Comparison of ENCODE assay signal across 1 fruit fly cellular context in the genomic region with DNA sequence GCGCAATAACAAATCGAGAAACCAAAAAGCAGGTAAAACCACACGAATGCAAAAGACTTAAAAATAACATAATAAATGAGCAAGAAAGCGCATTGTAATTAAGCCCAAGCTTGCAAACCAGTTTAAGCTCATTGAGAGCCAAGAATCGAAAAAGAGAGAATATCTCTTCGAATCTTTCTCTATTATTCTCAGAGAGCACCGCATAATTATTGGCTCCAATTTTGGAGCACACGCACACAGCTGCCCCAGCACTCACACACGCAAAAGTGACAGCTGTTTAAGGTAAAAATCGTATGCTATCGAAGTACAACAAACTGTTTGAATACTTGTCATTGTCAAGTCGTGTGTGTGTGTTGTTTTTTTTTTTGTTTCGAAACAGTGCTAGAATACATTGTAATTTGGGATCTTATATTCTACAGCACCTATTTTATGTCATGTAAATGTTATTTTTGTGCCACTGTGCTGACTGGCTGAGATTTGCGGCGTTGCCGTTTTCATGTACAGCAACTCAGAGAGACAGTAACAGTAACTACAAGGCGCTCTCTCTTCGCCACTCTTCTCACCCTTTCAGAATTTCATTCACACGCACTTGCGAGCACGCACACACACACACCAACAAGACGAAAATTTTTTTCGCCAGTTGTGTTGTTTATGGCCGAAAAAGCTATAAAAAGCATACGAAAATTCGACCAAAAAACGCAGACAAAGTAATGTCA.
TF ChIP-seq lines count a peak whose summit lies in the region.

No protein-coding gene starts in this region.

TF ChIP-seq in whole organism, embryonic, 481 proteins besides CTCF, POLR2A, EP300 and RAD21 (continued from another document and continues in another):
- TF ChIP-seq Fer1 (GFP tag; optimal IDR thresholded peaks at IDR 0.05; lab: Kevin White, UChicago) (peak; percentile 32), CG10321 (GFP tag; IDR thresholded peaks at IDR 0.05; lab: Robert Waterston, UW) (no peak), dm (GFP tag; optimal IDR thresholded peaks at IDR 0.05; lab: Kevin White, UChicago) (peak; percentile 3), CG8924 (tag; optimal IDR thresholded peaks at IDR 0.05; lab: Kevin White, UChicago) (peak; percentile 24), ems (GFP tag; optimal IDR thresholded peaks at IDR 0.05; lab: Kevin White, UChicago) (peak; percentile 30), CG6683 (GFP tag; optimal IDR thresholded peaks at IDR 0.05; lab: Kevin White, UChicago) (no peak), CG1233 (GFP tag; optimal IDR thresholded peaks at IDR 0.05; lab: Kevin White, UChicago) (peak; percentile 26), YL-1 (GFP tag; optimal IDR thresholded peaks at IDR 0.05; lab: Kevin White, UChicago) (no peak), tap (tag; optimal IDR thresholded peaks at IDR 0.05; lab: Kevin White, UChicago) (no peak), CG30403 (GFP tag; optimal IDR thresholded peaks at IDR 0.05; lab: Kevin White, UChicago) (peak; percentile 46), CG42726 (GFP tag; IDR thresholded peaks at IDR 0.05; lab: Robert Waterston, UW; ENCODE audit: partially characterized antibody) (no peak), Deaf1 (tag; optimal IDR thresholded peaks at IDR 0.05; lab: Kevin White, UChicago) (peak; percentile 18), sd (tag; optimal IDR thresholded peaks at IDR 0.05; lab: Kevin White, UChicago) (peak; percentile 15), ranshi (GFP tag; IDR thresholded peaks at IDR 0.05; lab: Robert Waterston, UW) (peak; percentile 59; the same call in 1 of the 2 replicates), eyg (GFP tag; optimal IDR thresholded peaks at IDR 0.05; lab: Kevin White, UChicago) (peak; percentile 48), CkIIα-i1 (GFP tag; IDR thresholded peaks at IDR 0.05; lab: Robert Waterston, UW) (no peak), CG7556 (GFP tag; optimal IDR thresholded peaks at IDR 0.05; lab: Kevin White, UChicago) (peak; percentile 46), Awh (GFP tag; IDR thresholded peaks at IDR 0.05; lab: Robert Waterston, UW) (peak; percentile 70), CG12299 (tag; optimal IDR thresholded peaks at IDR 0.05; lab: Kevin White, UChicago) (no peak), ash1 (GFP tag; optimal IDR thresholded peaks at IDR 0.05; lab: Kevin White, UChicago) (no peak), bsh (GFP tag; optimal IDR thresholded peaks at IDR 0.05; lab: Kevin White, UChicago) (peak; percentile 52 to 69), CG8388 (GFP tag; optimal IDR thresholded peaks at IDR 0.05; lab: Kevin White, UChicago) (peak; percentile 51), az2 (GFP tag; optimal IDR thresholded peaks at IDR 0.05; lab: Kevin White, UChicago) (peak; percentile 31), CG13894 (tag; optimal IDR thresholded peaks at IDR 0.05; lab: Kevin White, UChicago) (peak; percentile 32), CG3726 (GFP tag; IDR thresholded peaks at IDR 0.05; lab: Robert Waterston, UW) (no peak), mam (GFP tag; optimal IDR thresholded peaks at IDR 0.05; lab: Kevin White, UChicago) (peak; percentile 60), B-H1 (GFP tag; IDR thresholded peaks at IDR 0.05; lab: Robert Waterston, UW) (peak; percentile 57; the same call in 2 of the 3 replicates), chn (GFP tag; optimal IDR thresholded peaks at IDR 0.05; lab: Kevin White, UChicago) (peak; percentile 28), btn (GFP tag; optimal IDR thresholded peaks at IDR 0.05; lab: Kevin White, UChicago) (no peak), CG4707 (GFP tag; optimal IDR thresholded peaks at IDR 0.05; lab: Kevin White, UChicago) (peak; percentile 97), Doc3 (GFP tag; IDR thresholded peaks at IDR 0.05; lab: Robert Waterston, UW; ENCODE audit: partially characterized antibody) (no peak), CG34422 (GFP tag; IDR thresholded peaks at IDR 0.05; lab: Robert Waterston, UW) (peak; percentile 61), CG6765 (GFP tag; optimal IDR thresholded peaks at IDR 0.05; lab: Kevin White, UChicago) (peak; percentile 9), CG12659 (GFP tag; optimal IDR thresholded peaks at IDR 0.05; lab: Kevin White, UChicago) (peak; percentile 30), Chrac-16 (GFP tag; optimal IDR thresholded peaks at IDR 0.05; lab: Kevin White, UChicago) (no peak), danr (GFP tag; IDR thresholded peaks at IDR 0.05; lab: Robert Waterston, UW) (0 out of 2 replicates have a peak, but pooled peaks have one; percentile 36), CG33213 (GFP tag; optimal IDR thresholded peaks at IDR 0.05; lab: Kevin White, UChicago) (peak; percentile 20), scrt (GFP tag; optimal IDR thresholded peaks at IDR 0.05; lab: Kevin White, UChicago) (peak; percentile 22), CG12391 (tag; optimal IDR thresholded peaks at IDR 0.05; lab: Kevin White, UChicago) (peak; percentile 48), Atf-2 (GFP tag; optimal IDR thresholded peaks at IDR 0.05; lab: Kevin White, UChicago) (peak; percentile 55), Oaz (GFP tag; IDR thresholded peaks at IDR 0.05; lab: Robert Waterston, UW) (no peak), CG17385 (GFP tag; optimal IDR thresholded peaks at IDR 0.05; lab: Kevin White, UChicago) (peak; percentile 9), D19A (tag; optimal IDR thresholded peaks at IDR 0.05; lab: Kevin White, UChicago) (peak; percentile 7), D (optimal IDR thresholded peaks at IDR 0.05; lab: Kevin White, UChicago) (no peak), D (GFP tag; optimal IDR thresholded peaks at IDR 0.05; lab: Kevin White, UChicago) (no peak), ci (GFP tag; IDR thresholded peaks at IDR 0.05; lab: Robert Waterston, UW) (peak; percentile 83), Hr51 (GFP tag; optimal IDR thresholded peaks at IDR 0.05; lab: Kevin White, UChicago) (peak in 1 of 2 experiments; percentile 46), CG8290 (GFP tag; optimal IDR thresholded peaks at IDR 0.05; lab: Kevin White, UChicago) (no peak), CG8290 (tag; optimal IDR thresholded peaks at IDR 0.05; lab: Kevin White, UChicago) (peak in 1 of 2 experiments; percentile 15), Side (GFP tag; optimal IDR thresholded peaks at IDR 0.05; lab: Kevin White, UChicago) (peak; percentile 53), ind (GFP tag; optimal IDR thresholded peaks at IDR 0.05; lab: Kevin White, UChicago) (peak; percentile 44), CG4282 (GFP tag; optimal IDR thresholded peaks at IDR 0.05; lab: Kevin White, UChicago) (peak; percentile 92), hth (optimal IDR thresholded peaks at IDR 0.05; lab: Kevin White, UChicago) (no peak), CG2875 (GFP tag; optimal IDR thresholded peaks at IDR 0.05; lab: Kevin White, UChicago) (peak; percentile 1), insv (GFP tag; optimal IDR thresholded peaks at IDR 0.05; lab: Kevin White, UChicago) (no peak), otp (GFP tag; IDR thresholded peaks at IDR 0.05; lab: Robert Waterston, UW) (peak; percentile 68; the same call in 2 of the 3 replicates), lab (GFP tag; optimal IDR thresholded peaks at IDR 0.05; lab: Kevin White, UChicago) (peak; percentile 70), Hsf (GFP tag; optimal IDR thresholded peaks at IDR 0.05; lab: Kevin White, UChicago) (peak; percentile 46), CG8765 (GFP tag; IDR thresholded peaks at IDR 0.05; lab: Robert Waterston, UW) (0 out of 2 replicates have a peak, but pooled peaks have one; percentile 6), CG7745 (tag; optimal IDR thresholded peaks at IDR 0.05; lab: Kevin White, UChicago) (peak; percentile 43), NFAT (GFP tag; IDR thresholded peaks at IDR 0.05; lab: Robert Waterston, UW) (no peak), CG7786 (GFP tag; optimal IDR thresholded peaks at IDR 0.05; lab: Kevin White, UChicago) (peak; percentile 45), CG11695 (GFP tag; IDR thresholded peaks at IDR 0.05; lab: Robert Waterston, UW) (peak; percentile 69), CG18011 (GFP tag; optimal IDR thresholded peaks at IDR 0.05; lab: Kevin White, UChicago) (peak; percentile 36), NC2β (GFP tag; optimal IDR thresholded peaks at IDR 0.05; lab: Kevin White, UChicago) (peak; percentile 58), Bgb (GFP tag; IDR thresholded peaks at IDR 0.05; lab: Robert Waterston, UW; ENCODE audit: partially characterized antibody) (peak; percentile 51; the same call in 1 of the 2 replicates), prd (optimal IDR thresholded peaks at IDR 0.05; lab: Kevin White, UChicago) (no peak), prd (GFP tag; IDR thresholded peaks at IDR 0.05; lab: Robert Waterston, UW) (peak; percentile 73; the same call in 2 of the 3 replicates), Sin3A (optimal IDR thresholded peaks at IDR 0.05; lab: Kevin White, UChicago) (no peak), Antp (GFP tag; optimal IDR thresholded peaks at IDR 0.05; lab: Kevin White, UChicago) (peak; percentile 54), CG32772 (GFP tag; IDR thresholded peaks at IDR 0.05; lab: Robert Waterston, UW) (peak; percentile 51; the same call in 1 of the 2 replicates), Dip2 (GFP tag; IDR thresholded peaks at IDR 0.05; lab: Robert Waterston, UW) (no peak), CG4820 (GFP tag; optimal IDR thresholded peaks at IDR 0.05; lab: Kevin White, UChicago) (peak; percentile 28), tgo (GFP tag; IDR thresholded peaks at IDR 0.05; lab: Robert Waterston, UW) (peak; percentile 70), gro (GFP tag; optimal IDR thresholded peaks at IDR 0.05; lab: Kevin White, UChicago) (peak; percentile 18), Ets65A (GFP tag; lab: Kevin White, UChicago) (peak; percentile 58), Myb (GFP tag; optimal IDR thresholded peaks at IDR 0.05; lab: Kevin White, UChicago) (peak; percentile 33), sens (GFP tag; lab: Kevin White, UChicago) (peak; percentile 94), amos (GFP tag; IDR thresholded peaks at IDR 0.05; lab: Robert Waterston, UW; ENCODE audit: partially characterized antibody) (no peak), CG14014 (GFP tag; IDR thresholded peaks at IDR 0.05; lab: Robert Waterston, UW) (peak; percentile 56), corto (GFP tag; optimal IDR thresholded peaks at IDR 0.05; lab: Kevin White, UChicago) (peak; percentile 57), pfk (GFP tag; optimal IDR thresholded peaks at IDR 0.05; lab: Kevin White, UChicago) (no peak), CG10543 (GFP tag; optimal IDR thresholded peaks at IDR 0.05; lab: Kevin White, UChicago) (peak; percentile 23), Dbx (GFP tag; IDR thresholded peaks at IDR 0.05; lab: Robert Waterston, UW) (peak; percentile 74; the same call in 2 of the 3 replicates), CG17829 (tag; optimal IDR thresholded peaks at IDR 0.05; lab: Kevin White, UChicago) (peak; percentile 4), CG13624 (GFP tag; optimal IDR thresholded peaks at IDR 0.05; lab: Kevin White, UChicago) (peak; percentile 63), so (GFP tag; IDR thresholded peaks at IDR 0.05; lab: Robert Waterston, UW) (peak; percentile 69; the same call in 1 of the 3 replicates), bcd (GFP tag; optimal IDR thresholded peaks at IDR 0.05; lab: Kevin White, UChicago) (peak; percentile 37), CG13296 (GFP tag; optimal IDR thresholded peaks at IDR 0.05; lab: Kevin White, UChicago) (peak; percentile 31), hkb (optimal IDR thresholded peaks at IDR 0.05; lab: Kevin White, UChicago) (no peak), hkb (GFP tag; IDR thresholded peaks at IDR 0.05; lab: Robert Waterston, UW) (peak; percentile 70), bab2 (GFP tag; optimal IDR thresholded peaks at IDR 0.05; lab: Kevin White, UChicago) (peak; percentile 20), pho (GFP tag; optimal IDR thresholded peaks at IDR 0.05; lab: Kevin White, UChicago) (peak; percentile 48), fd64A (GFP tag; optimal IDR thresholded peaks at IDR 0.05; lab: Kevin White, UChicago) (peak; percentile 22), Hr3 (GFP tag; optimal IDR thresholded peaks at IDR 0.05; lab: Kevin White, UChicago) (peak; percentile 8), CG34376 (GFP tag; optimal IDR thresholded peaks at IDR 0.05; lab: Kevin White, UChicago) (peak; percentile 38), CG6854 (GFP tag; optimal IDR thresholded peaks at IDR 0.05; lab: Kevin White, UChicago) (peak; percentile 43), phol (tag; optimal IDR thresholded peaks at IDR 0.05; lab: Kevin White, UChicago) (peak; percentile 32), CG11247 (GFP tag; IDR thresholded peaks at IDR 0.05; lab: Robert Waterston, UW) (no peak), ATbp (GFP tag; optimal IDR thresholded peaks at IDR 0.05; lab: Kevin White, UChicago) (peak; percentile 47), wdn (GFP tag; IDR thresholded peaks at IDR 0.05; lab: Robert Waterston, UW) (0 out of 2 replicates have a peak, but pooled peaks have one; percentile 43), sob (GFP tag; IDR thresholded peaks at IDR 0.05; lab: Robert Waterston, UW) (peak; percentile 41; the same call in 1 of the 2 replicates), CG31441 (GFP tag; IDR thresholded peaks at IDR 0.05; lab: Robert Waterston, UW) (no peak; the same call in 1 of the 2 replicates), gt (GFP tag; IDR thresholded peaks at IDR 0.05; lab: Robert Waterston, UW) (no peak), ap (GFP tag; IDR thresholded peaks at IDR 0.05; lab: Robert Waterston, UW) (peak; percentile 52; the same call in 1 of the 2 replicates), CG10209 (GFP tag; optimal IDR thresholded peaks at IDR 0.05; lab: Kevin White, UChicago) (peak; percentile 18), CG2116 (GFP tag; optimal IDR thresholded peaks at IDR 0.05; lab: Kevin White, UChicago) (peak; percentile 20), Optix (GFP tag; IDR thresholded peaks at IDR 0.05; lab: Robert Waterston, UW) (peak; percentile 67; the same call in 2 of the 3 replicates), Med (GFP tag; lab: Kevin White, UChicago) (peak; percentile 84), crol (GFP tag; IDR thresholded peaks at IDR 0.05; lab: Robert Waterston, UW) (no peak), Dad (GFP tag; optimal IDR thresholded peaks at IDR 0.05; lab: Kevin White, UChicago) (peak; percentile 4), CG9437 (GFP tag; optimal IDR thresholded peaks at IDR 0.05; lab: Kevin White, UChicago) (peak; percentile 4), tx (GFP tag; optimal IDR thresholded peaks at IDR 0.05; lab: Kevin White, UChicago) (peak; percentile 49), unc-4 (GFP tag; IDR thresholded peaks at IDR 0.05; lab: Robert Waterston, UW; ENCODE audit: partially characterized antibody) (no peak), CG10979 (tag; optimal IDR thresholded peaks at IDR 0.05; lab: Kevin White, UChicago) (peak; percentile 20), CrebB (tag; optimal IDR thresholded peaks at IDR 0.05; lab: Kevin White, UChicago) (no peak), Trl (optimal IDR thresholded peaks at IDR 0.05; lab: Kevin White, UChicago) (peak; percentile 76 to 83), Trl (GFP tag; optimal IDR thresholded peaks at IDR 0.05; lab: Kevin White, UChicago) (peak; percentile 6), dmrt99B (tag; optimal IDR thresholded peaks at IDR 0.05; lab: Kevin White, UChicago) (peak; percentile 55), fu2 (GFP tag; optimal IDR thresholded peaks at IDR 0.05; lab: Kevin White, UChicago) (peak; percentile 33), Rx (GFP tag; IDR thresholded peaks at IDR 0.05; lab: Robert Waterston, UW) (peak; percentile 52; the same call in 1 of the 2 replicates)
